Worm (Caenorhabditis elegans): ENCODE measurements around the gene Y75B12B.10.
A peak's percentile ranks its signal among the peaks of the same experiment; 100 is the strongest.

The Y75B12B.10 gene

ce11 chrV:15186259-15186927 is 13.5 kb upstream of the Y75B12B.10 start, which contains the start of gene Y75B12B.3 (continued):
- TF ChIP-seq dve-1 (tag; optimal IDR thresholded peaks at IDR 0.05; ENCODE audit: insufficient read depth), result no peak
- TF ChIP-seq zip-2 (tag; optimal IDR thresholded peaks at IDR 0.05), result no peak
- TF ChIP-seq gei-8 (GFP tag; optimal IDR thresholded peaks at IDR 0.05), result no peak
- no peak for TF ChIP-seq nhr-10 (tag; optimal IDR thresholded peaks at IDR 0.05)
- TF ChIP-seq rbr-2 (tag; optimal IDR thresholded peaks at IDR 0.05), result no peak
- TF ChIP-seq daf-16 (GFP tag; optimal IDR thresholded peaks at IDR 0.05), result no peak
- no peak for TF ChIP-seq daf-16 (tag; optimal IDR thresholded peaks at IDR 0.05)
- TF ChIP-seq egl-27 (tag; optimal IDR thresholded peaks at IDR 0.05), result no peak
- TF ChIP-seq mdt-29 (GFP tag; IDR thresholded peaks at IDR 0.05), result 0 out of 2 replicates have a peak, but pooled peaks have one; percentile 42
- no peak for TF ChIP-seq dmd-6 (GFP tag; IDR thresholded peaks at IDR 0.05)
- TF ChIP-seq egl-43 (GFP tag; IDR thresholded peaks at IDR 0.05), result peak; percentile 68
- TF ChIP-seq zag-1 (tag; optimal IDR thresholded peaks at IDR 0.05), result no peak
- no peak for TF ChIP-seq mxl-2 (GFP tag; conservative IDR thresholded peaks at IDR 0.05)
- no peak for TF ChIP-seq lin-39 (tag; optimal IDR thresholded peaks at IDR 0.05)
- peak; percentile 62 for TF ChIP-seq F49E8.2 (tag; optimal IDR thresholded peaks at IDR 0.05; ENCODE audit: borderline replicate concordance)
- TF ChIP-seq mep-1 (tag; optimal IDR thresholded peaks at IDR 0.05), result peak; percentile 11
- peak; percentile 33; the same call in 1 of the 2 replicates for TF ChIP-seq vab-7 (GFP tag; IDR thresholded peaks at IDR 0.05)
- no peak for TF ChIP-seq skn-1 (tag; optimal IDR thresholded peaks at IDR 0.05)
- peak; percentile 70; the same call in 1 of the 2 replicates for TF ChIP-seq snpc-1.2 (GFP tag; IDR thresholded peaks at IDR 0.05)
- no peak for TF ChIP-seq hmg-1.1 (GFP tag; IDR thresholded peaks at IDR 0.05)
- no peak for TF ChIP-seq fos-1 (tag; optimal IDR thresholded peaks at IDR 0.05)
- peak; percentile 65 for TF ChIP-seq set-16 (GFP tag; IDR thresholded peaks at IDR 0.05)
- TF ChIP-seq tra-1 (GFP tag; IDR thresholded peaks at IDR 0.05), result no peak
- TF ChIP-seq ceh-62 (tag; optimal IDR thresholded peaks at IDR 0.05), result no peak
- no peak for TF ChIP-seq pqm-1 (tag; optimal IDR thresholded peaks at IDR 0.05)
- TF ChIP-seq zip-11 (GFP tag; IDR thresholded peaks at IDR 0.05), result no peak
- no peak for TF ChIP-seq nhr-25 (tag; optimal IDR thresholded peaks at IDR 0.05; ENCODE audit: borderline replicate concordance, insufficient read depth)
- TF ChIP-seq ztf-11 (tag; optimal IDR thresholded peaks at IDR 0.05), result no peak
- no peak for TF ChIP-seq daf-12 (tag; optimal IDR thresholded peaks at IDR 0.05)
- TF ChIP-seq daf-19 (GFP tag; conservative IDR thresholded peaks at IDR 0.05), result no peak
- TF ChIP-seq Y105C5A.15 (GFP tag; IDR thresholded peaks at IDR 0.05), result peak; percentile 2; the same call in 1 of the 2 replicates
- no peak for TF ChIP-seq hlh-11 (tag; optimal IDR thresholded peaks at IDR 0.05)
- TF ChIP-seq lin-38 (GFP tag; IDR thresholded peaks at IDR 0.05), result peak; percentile 52
- peak; percentile 43 for TF ChIP-seq aly-2 (tag; optimal IDR thresholded peaks at IDR 0.05)
- TF ChIP-seq hlh-30 (tag; optimal IDR thresholded peaks at IDR 0.05; ENCODE audit: insufficient read depth), result no peak
- TF ChIP-seq aha-1 (tag), result peak; percentile 75
- no peak for TF ChIP-seq F26F4.8 (GFP tag; conservative IDR thresholded peaks at IDR 0.05)
- no peak for TF ChIP-seq nhr-111 (GFP tag; optimal IDR thresholded peaks at IDR 0.05)
- no peak for TF ChIP-seq ztf-7 (tag; optimal IDR thresholded peaks at IDR 0.05)
- TF ChIP-seq arid-1 (GFP tag; conservative IDR thresholded peaks at IDR 0.05), result peak; percentile 39; the same call in 1 of the 2 replicates
- TF ChIP-seq T20F7.1 (GFP tag; optimal IDR thresholded peaks at IDR 0.05), result no peak
- no peak for TF ChIP-seq spr-3 (GFP tag; optimal IDR thresholded peaks at IDR 0.05)
- no peak for TF ChIP-seq Y5F2A.4 (GFP tag; optimal IDR thresholded peaks at IDR 0.05)
- TF ChIP-seq nhr-237 (tag; optimal IDR thresholded peaks at IDR 0.05), result no peak
- TF ChIP-seq lim-7 (GFP tag; IDR thresholded peaks at IDR 0.05), result 0 out of 2 replicates have a peak, but pooled peaks have one; percentile 48
- peak; percentile 1 for TF ChIP-seq lin-13 (GFP tag; optimal IDR thresholded peaks at IDR 0.05)
- TF ChIP-seq ama-1 (optimal IDR thresholded peaks at IDR 0.05), result peak; percentile 92
- no peak for TF ChIP-seq ces-1 (GFP tag; optimal IDR thresholded peaks at IDR 0.05)
- TF ChIP-seq unc-39 (tag; optimal IDR thresholded peaks at IDR 0.05), result no peak
- TF ChIP-seq mes-2 (tag; optimal IDR thresholded peaks at IDR 0.05; ENCODE audit: poor library complexity, severe bottlenecking), result no peak
- no peak for TF ChIP-seq fkh-10 (GFP tag; optimal IDR thresholded peaks at IDR 0.05)

Measured in whole organism, L4 larva.